Fruit fly (Drosophila melanogaster) whole organism, embryonic: ENCODE measurements around the gene Eip75B.

Source experiments
- Adf1 ChIP-seq: fragments of 200-800 bp; sonication (Bioruptor generic); IDR thresholded peaks from 2 replicates; pipeline ENCODE4 v1.3.6; 2022; ENCODE audit warnings: missing biosample characterization, missing genetic modification characterization
- Bgb ChIP-seq: fragments of 200-800 bp; sonication (Bioruptor generic); IDR thresholded peaks from 2 replicates; pipeline ENCODE4 v1.3.6; 2022; ENCODE audit warnings: missing biosample characterization, missing genetic modification characterization; ENCODE audit not compliant: partially characterized antibody
- CG12769 ChIP-seq: fragments of 200-800 bp; sonication (Bioruptor generic); optimal IDR thresholded peaks from 2 replicates; lab custom pipeline; 2019; ENCODE audit warnings: missing biosample characterization, mild to moderate bottlenecking, missing genetic modification characterization, moderate library complexity
- CG14014 ChIP-seq: fragments of 200-800 bp; sonication (Bioruptor generic); IDR thresholded peaks from 2 replicates; pipeline ENCODE4 v1.3.6; 2022; ENCODE audit warnings: missing biosample characterization, missing genetic modification characterization
- CG15011 ChIP-seq: fragments of 200-800 bp; sonication (Bioruptor generic); optimal IDR thresholded peaks from 3 replicates; lab custom pipeline; 2018; ENCODE audit warnings: missing biosample characterization, mild to moderate bottlenecking, missing genetic modification characterization
- CG1602 ChIP-seq: fragments of 200-800 bp; sonication (Bioruptor generic); optimal IDR thresholded peaks from 3 replicates; lab custom pipeline; 2016; ENCODE audit warnings: missing biosample characterization, missing genetic modification characterization
- CG1832 ChIP-seq: fragments of 200-800 bp; sonication (Bioruptor generic); optimal IDR thresholded peaks from 2 replicates; lab custom pipeline; 2017; ENCODE audit warnings: missing biosample characterization, mild to moderate bottlenecking, missing genetic modification characterization, inconsistent platforms
- CG18599 ChIP-seq: fragments of 200-800 bp; sonication (Bioruptor generic); optimal IDR thresholded peaks from 3 replicates; lab custom pipeline; 2017; ENCODE audit warnings: missing biosample characterization, missing genetic modification characterization, mild to moderate bottlenecking, moderate library complexity, missing genetic modification reagents
- CG2199 ChIP-seq: fragments of 200-800 bp; sonication (Bioruptor generic); IDR thresholded peaks from 3 replicates; pipeline ENCODE4 v1.3.6; 2022; ENCODE audit warnings: missing biosample characterization, missing genetic modification characterization
- CG2875 ChIP-seq: fragments of 200-800 bp; sonication (Bioruptor generic); optimal IDR thresholded peaks from 2 replicates; lab custom pipeline; 2017; ENCODE audit warnings: missing biosample characterization, mild to moderate bottlenecking, missing genetic modification characterization, missing genetic modification reagents
- CG4854 ChIP-seq: fragments of 200-800 bp; sonication (Bioruptor generic); optimal IDR thresholded peaks from 2 replicates; lab custom pipeline; 2016; ENCODE audit warnings: missing biosample characterization, missing genetic modification characterization, inconsistent platforms
- CG6654 ChIP-seq: fragments of 200-800 bp; sonication (Bioruptor generic); optimal IDR thresholded peaks from 2 replicates; lab custom pipeline; 2017; ENCODE audit warnings: missing biosample characterization, mild to moderate bottlenecking, missing genetic modification characterization
- CG6854 ChIP-seq: fragments of 200-800 bp; sonication (Bioruptor generic); optimal IDR thresholded peaks from 3 replicates; lab custom pipeline; 2017; ENCODE audit warnings: missing biosample characterization, mild to moderate bottlenecking, missing genetic modification characterization
- CG7271 ChIP-seq: fragments of 200-800 bp; sonication (Bioruptor generic); optimal IDR thresholded peaks from 2 replicates; lab custom pipeline; 2018; ENCODE audit warnings: missing biosample characterization, mild to moderate bottlenecking, missing genetic modification characterization, moderate library complexity
- CG8290 ChIP-seq, 3 experiments: fragments of 200-800 bp; sonication (Bioruptor generic); optimal IDR thresholded peaks; 2 replicates each; lab custom pipeline; 2016 to 2019; ENCODE audit warnings: missing biosample characterization in 3 of 3, missing genetic modification characterization in 3 of 3, mild to moderate bottlenecking in 2 of 3, moderate library complexity in 1 of 3
- Dbx ChIP-seq: fragments of 200-800 bp; sonication (Bioruptor generic); IDR thresholded peaks from 3 replicates; pipeline ENCODE4 v1.3.6; 2022; ENCODE audit warnings: missing biosample characterization, missing genetic modification characterization
- Dek ChIP-seq: fragments of 200-800 bp; sonication (Bioruptor generic); optimal IDR thresholded peaks from 3 replicates; lab custom pipeline; 2019; ENCODE audit warnings: missing biosample characterization, mild to moderate bottlenecking, missing genetic modification characterization, moderate library complexity
- HHEX ChIP-seq: fragments of 200-800 bp; sonication (Bioruptor generic); optimal IDR thresholded peaks from 3 replicates; lab custom pipeline; 2017; ENCODE audit warnings: missing biosample characterization, mild to moderate bottlenecking, missing genetic modification characterization, missing genetic modification reagents
- HLH4C ChIP-seq: fragments of 200-800 bp; sonication (Bioruptor generic); IDR thresholded peaks from 3 replicates; pipeline ENCODE4 v1.3.6; 2022; ENCODE audit warnings: missing biosample characterization, missing genetic modification characterization; ENCODE audit not compliant: partially characterized antibody
- HLH54F ChIP-seq: fragments of 200-800 bp; sonication (Bioruptor generic); optimal IDR thresholded peaks from 3 replicates; lab custom pipeline; 2016; ENCODE audit warnings: missing biosample characterization, missing genetic modification characterization
- Hey ChIP-seq: fragments of 200-800 bp; sonication (Bioruptor generic); optimal IDR thresholded peaks from 3 replicates; lab custom pipeline; 2018; ENCODE audit warnings: missing biosample characterization, mild to moderate bottlenecking, missing genetic modification characterization
- Hr51 ChIP-seq, 2 experiments: fragments of 200-800 bp; sonication (Bioruptor generic); optimal IDR thresholded peaks; 2 replicates in 1 of 2; 3 replicates in 1 of 2; lab custom pipeline; 2016 to 2018; ENCODE audit warnings: missing biosample characterization in 2 of 2, missing genetic modification characterization in 2 of 2, mild to moderate bottlenecking in 1 of 2, moderate library complexity in 1 of 2
- MTF-1 ChIP-seq: fragments of 200-800 bp; sonication (Bioruptor generic); optimal IDR thresholded peaks from 2 replicates; lab custom pipeline; 2018; ENCODE audit warnings: missing biosample characterization, mild to moderate bottlenecking, missing genetic modification characterization, borderline replicate concordance
- Med ChIP-seq: fragments of 200-800 bp; sonication (Bioruptor generic); peaks from one replicate; lab custom pipeline; 2016; ENCODE audit warnings: missing biosample characterization, missing genetic modification characterization, mild to moderate bottlenecking, inconsistent platforms, moderate library complexity
- Rfx ChIP-seq: fragments of 200-800 bp; sonication (Bioruptor generic); IDR thresholded peaks from 2 replicates; pipeline ENCODE4 v1.3.6; 2022; ENCODE audit warnings: missing biosample characterization, missing genetic modification characterization
- Trl ChIP-seq, 3 experiments: fragments of >200 bp in 2 of 3; fragments of 200-800 bp in 1 of 3; sonication (Bioruptor generic) in 1 of 3; optimal IDR thresholded peaks; 2 replicates in 1 of 3; 3 replicates in 2 of 3; lab custom pipeline; 2016 to 2017; ENCODE audit warnings: missing biosample characterization in 1 of 3, missing genetic modification characterization in 1 of 3
- ash1 ChIP-seq: fragments of 200-800 bp; sonication (Bioruptor generic); optimal IDR thresholded peaks from 2 replicates; lab custom pipeline; 2018; ENCODE audit warnings: missing biosample characterization, mild to moderate bottlenecking, missing genetic modification characterization
- chinmo ChIP-seq: fragments of 200-800 bp; sonication (Bioruptor generic); IDR thresholded peaks from 4 replicates; pipeline ENCODE4 v1.3.6; 2022; ENCODE audit warnings: missing biosample characterization, missing genetic modification characterization; ENCODE audit not compliant: partially characterized antibody
- crc ChIP-seq: fragments of 200-800 bp; sonication (Bioruptor generic); optimal IDR thresholded peaks from 2 replicates; lab custom pipeline; 2016; ENCODE audit warnings: missing biosample characterization, missing genetic modification characterization
- cwo ChIP-seq: fragments of 200-800 bp; sonication (Bioruptor generic); optimal IDR thresholded peaks from 3 replicates; lab custom pipeline; 2017; ENCODE audit warnings: missing biosample characterization, missing genetic modification characterization, mild to moderate bottlenecking, moderate library complexity, missing genetic modification reagents
- exex ChIP-seq: fragments of 200-800 bp; sonication (Bioruptor generic); optimal IDR thresholded peaks from 4 replicates; lab custom pipeline; 2018; ENCODE audit warnings: missing biosample characterization, mild to moderate bottlenecking, missing genetic modification characterization, moderate library complexity
- grn ChIP-seq: fragments of 200-800 bp; sonication (Bioruptor generic); optimal IDR thresholded peaks from 3 replicates; lab custom pipeline; 2017; ENCODE audit warnings: missing biosample characterization, missing genetic modification characterization
- her ChIP-seq: fragments of 200-800 bp; sonication (Bioruptor generic); optimal IDR thresholded peaks from 2 replicates; lab custom pipeline; 2016; ENCODE audit warnings: missing biosample characterization, missing genetic modification characterization
- hth ChIP-seq: fragments of >200 bp; optimal IDR thresholded peaks from 2 replicates; lab custom pipeline; 2017; ENCODE audit warnings: inconsistent platforms
- knrl ChIP-seq: fragments of 200-800 bp; sonication (Bioruptor generic); IDR thresholded peaks from 3 replicates; pipeline ENCODE4 v1.3.6; 2022; ENCODE audit warnings: missing biosample characterization, missing genetic modification characterization; ENCODE audit not compliant: partially characterized antibody
- luna ChIP-seq: fragments of 200-800 bp; sonication (Bioruptor generic); optimal IDR thresholded peaks from 2 replicates; lab custom pipeline; 2016; ENCODE audit warnings: missing biosample characterization, missing genetic modification characterization
- mam ChIP-seq: fragments of 200-800 bp; sonication (Bioruptor generic); optimal IDR thresholded peaks from 3 replicates; lab custom pipeline; 2016; ENCODE audit warnings: missing biosample characterization, missing genetic modification characterization
- mirr ChIP-seq: fragments of 200-800 bp; sonication (Bioruptor generic); optimal IDR thresholded peaks from 3 replicates; lab custom pipeline; 2018; ENCODE audit warnings: missing biosample characterization, mild to moderate bottlenecking, missing genetic modification characterization
- pan ChIP-seq, 4 experiments: fragments of >200 bp in 3 of 4; fragments of 200-800 bp in 1 of 4; sonication (Bioruptor generic) in 1 of 4; optimal IDR thresholded peaks in 3 of 4; IDR thresholded peaks in 1 of 4; 2 replicates each; pipeline versions ENCODE4 v1.3.6 to Lab custom; 2017 to 2022; ENCODE audit warnings: missing biosample characterization in 2 of 4, missing genetic modification characterization in 2 of 4, mixed read lengths in 1 of 4
- peb ChIP-seq: fragments of 200-800 bp; sonication (Bioruptor generic); IDR thresholded peaks from 2 replicates; pipeline ENCODE4 v1.3.6; 2022; ENCODE audit warnings: missing biosample characterization, missing genetic modification characterization
- prd ChIP-seq, 3 experiments: fragments of >200 bp in 2 of 3; fragments of 200-800 bp in 1 of 3; sonication (Bioruptor generic) in 1 of 3; optimal IDR thresholded peaks in 2 of 3; IDR thresholded peaks in 1 of 3; 2 replicates in 2 of 3; 3 replicates in 1 of 3; pipeline versions ENCODE4 v1.3.6 to Lab custom; 2017 to 2022; ENCODE audit warnings: missing biosample characterization in 1 of 3, missing genetic modification characterization in 1 of 3
- schlank ChIP-seq: fragments of 200-800 bp; sonication (Bioruptor generic); optimal IDR thresholded peaks from 2 replicates; lab custom pipeline; 2018; ENCODE audit warnings: missing biosample characterization, mild to moderate bottlenecking, missing genetic modification characterization
- sd ChIP-seq: fragments of 200-800 bp; sonication (Bioruptor generic); optimal IDR thresholded peaks from 3 replicates; lab custom pipeline; 2018; ENCODE audit warnings: missing biosample characterization, mild to moderate bottlenecking, missing genetic modification characterization, moderate library complexity
- sna ChIP-seq: fragments of 200-800 bp; sonication (Bioruptor generic); IDR thresholded peaks from 2 replicates; pipeline ENCODE4 v1.3.6; 2022; ENCODE audit warnings: missing biosample characterization, missing genetic modification characterization; ENCODE audit not compliant: partially characterized antibody
- tll ChIP-seq, 2 experiments: fragments of 200-800 bp in 1 of 2; fragments of >200 bp in 1 of 2; sonication (Bioruptor generic) in 1 of 2; optimal IDR thresholded peaks; 2 replicates each; lab custom pipeline; 2017 to 2019; ENCODE audit warnings: missing biosample characterization in 2 of 2, missing genetic modification characterization in 2 of 2, mild to moderate bottlenecking in 1 of 2, moderate library complexity in 1 of 2
- twi ChIP-seq: fragments of 200-800 bp; optimal IDR thresholded peaks from 2 replicates; lab custom pipeline; 2019; ENCODE audit warnings: missing biosample characterization, mild to moderate bottlenecking, missing genetic modification characterization, moderate library complexity
- vvl ChIP-seq: fragments of 200-800 bp; sonication (Bioruptor generic); IDR thresholded peaks from 2 replicates; pipeline ENCODE4 v1.3.6; 2022; ENCODE audit warnings: missing biosample characterization, missing genetic modification characterization

Gene Eip75B

dm6 chr3L:17948195-17948594 lies 116.3 kb downstream of the Eip75B start (continued):
- peak; percentile 65 for TF ChIP-seq cwo (GFP tag; lab: Kevin White, UChicago)
- TF ChIP-seq sna (GFP tag; lab: Robert Waterston, UW): no peak
- no peak for TF ChIP-seq CG8290 (GFP tag; optimal IDR thresholded peaks at IDR 0.05; lab: Kevin White, UChicago)
- peak in 1 of 2 experiments; percentile 50 for TF ChIP-seq CG8290 (tag; optimal IDR thresholded peaks at IDR 0.05; lab: Kevin White, UChicago)
- TF ChIP-seq mirr (GFP tag; lab: Kevin White, UChicago): peak; percentile 38
- TF ChIP-seq CG1832 (GFP tag; lab: Kevin White, UChicago): peak; percentile 14
- TF ChIP-seq chinmo (GFP tag; lab: Robert Waterston, UW): 0 out of 4 replicates have a peak, but pooled peaks have one; percentile 14
- TF ChIP-seq prd (optimal IDR thresholded peaks at IDR 0.05; lab: Kevin White, UChicago): no peak
- no peak for TF ChIP-seq prd (GFP tag; IDR thresholded peaks at IDR 0.05; lab: Robert Waterston, UW)
- TF ChIP-seq peb (GFP tag; lab: Robert Waterston, UW): no peak
- no peak for TF ChIP-seq Trl (optimal IDR thresholded peaks at IDR 0.05; lab: Kevin White, UChicago)
- TF ChIP-seq Trl (GFP tag; optimal IDR thresholded peaks at IDR 0.05; lab: Kevin White, UChicago): no peak
- TF ChIP-seq crc (GFP tag; lab: Kevin White, UChicago): no peak
- TF ChIP-seq CG6854 (GFP tag; lab: Kevin White, UChicago): no peak
- peak; percentile 85 for TF ChIP-seq CG12769 (tag; lab: Kevin White, UChicago)
- peak; percentile 35 for TF ChIP-seq CG18599 (GFP tag; lab: Kevin White, UChicago)
- TF ChIP-seq HHEX: no peak
- no peak for TF ChIP-seq Hr51 (GFP tag; optimal IDR thresholded peaks at IDR 0.05; lab: Kevin White, UChicago)
- peak; percentile 9 for TF ChIP-seq Med
- TF ChIP-seq twi: no peak
- no peak for TF ChIP-seq grn (GFP tag; lab: Kevin White, UChicago)
- TF ChIP-seq hth (lab: Kevin White, UChicago): no peak
- no peak for TF ChIP-seq tll (GFP tag; optimal IDR thresholded peaks at IDR 0.05; lab: Kevin White, UChicago)
- no peak for TF ChIP-seq vvl (GFP tag; lab: Robert Waterston, UW)
- TF ChIP-seq HLH4C (GFP tag; lab: Robert Waterston, UW): no peak
- TF ChIP-seq sd (tag; lab: Kevin White, UChicago): peak; percentile 69
- no peak for TF ChIP-seq pan (optimal IDR thresholded peaks at IDR 0.05; lab: Kevin White, UChicago)
- no peak for TF ChIP-seq pan (GFP tag; optimal IDR thresholded peaks at IDR 0.05 in 1 of 2, IDR thresholded peaks at IDR 0.05 in 1 of 2)
- TF ChIP-seq CG2199 (GFP tag; lab: Robert Waterston, UW): no peak
- TF ChIP-seq schlank (tag; lab: Kevin White, UChicago): peak; percentile 16
- TF ChIP-seq Adf1 (GFP tag; lab: Robert Waterston, UW): peak; percentile 19
- peak; percentile 29; the same call in 1 of the 2 replicates for TF ChIP-seq Rfx (GFP tag; lab: Robert Waterston, UW)
- peak; percentile 15; the same call in 1 of the 2 replicates for TF ChIP-seq Bgb
- no peak for TF ChIP-seq CG7271 (tag; lab: Kevin White, UChicago)
- TF ChIP-seq her (GFP tag; lab: Kevin White, UChicago): no peak
- no peak for TF ChIP-seq CG14014 (GFP tag; lab: Robert Waterston, UW)
- no peak for TF ChIP-seq CG2875 (GFP tag; lab: Kevin White, UChicago)
- no peak for TF ChIP-seq HLH54F (GFP tag; lab: Kevin White, UChicago)
- TF ChIP-seq knrl (GFP tag; lab: Robert Waterston, UW): no peak
- TF ChIP-seq mam (GFP tag; lab: Kevin White, UChicago): no peak
- peak; percentile 30 for TF ChIP-seq exex
- peak; percentile 5 for TF ChIP-seq Hey
- no peak for TF ChIP-seq MTF-1 (GFP tag; lab: Kevin White, UChicago)
- TF ChIP-seq Dbx (GFP tag; lab: Robert Waterston, UW): peak; percentile 23; the same call in 1 of the 3 replicates
- no peak for TF ChIP-seq CG4854 (GFP tag; lab: Kevin White, UChicago)
- TF ChIP-seq ash1 (GFP tag; lab: Kevin White, UChicago): no peak
- TF ChIP-seq CG15011 (GFP tag; lab: Kevin White, UChicago): no peak
- TF ChIP-seq Dek (tag; lab: Kevin White, UChicago): no peak
- TF ChIP-seq CG6654: no peak
- TF ChIP-seq luna (GFP tag; lab: Kevin White, UChicago): no peak
- no peak for TF ChIP-seq CG1602
